Worm (Caenorhabditis elegans) whole organism, early embryonic: Measurements from ENCODE around the gene str-121.
A peak's percentile ranks its signal among the peaks of the same experiment; 100 is the strongest.

Source experiments
- B0310.2 ChIP-seq: sonication (generic microtip); optimal IDR thresholded peaks from 2 replicates; lab custom pipeline; 2016; ENCODE audit warnings: mild to moderate bottlenecking, missing genetic modification characterization, missing compliant biosample characterization
- F13C5.2 ChIP-seq: sonication (generic microtip); optimal IDR thresholded peaks from 2 replicates; lab custom pipeline; 2017; ENCODE audit warnings: mild to moderate bottlenecking, missing genetic modification characterization, inconsistent platforms, missing compliant biosample characterization
- aly-1 ChIP-seq: sonication (generic microtip); optimal IDR thresholded peaks from 2 replicates; lab custom pipeline; 2016; ENCODE audit warnings: missing genetic modification characterization, missing compliant biosample characterization
- ama-1 ChIP-seq: fragments of 150-350 bp; optimal IDR thresholded peaks from 2 replicates; lab custom pipeline; 2014
- ceh-13 ChIP-seq: fragments of 200-800 bp; sonication (Bioruptor generic); optimal IDR thresholded peaks from 2 replicates; lab custom pipeline; 2018; ENCODE audit warnings: mild to moderate bottlenecking, missing genetic modification characterization, missing compliant biosample characterization
- ceh-36 ChIP-seq: sonication (generic microtip); optimal IDR thresholded peaks from 2 replicates; lab custom pipeline; 2016; ENCODE audit warnings: missing genetic modification characterization, inconsistent platforms, missing compliant biosample characterization
- ets-7 ChIP-seq: sonication (generic microtip); optimal IDR thresholded peaks from 2 replicates; lab custom pipeline; 2016; ENCODE audit warnings: missing genotype, missing genetic modification characterization, missing compliant biosample characterization
- flt-1 ChIP-seq: fragments of 200-800 bp; sonication (Bioruptor generic); IDR thresholded peaks from 2 replicates; pipeline ENCODE4 v1.3.6; 2022; ENCODE audit warnings: missing genetic modification characterization, missing compliant biosample characterization
- hmbx-1 ChIP-seq: sonication (generic microtip); optimal IDR thresholded peaks from 2 replicates; lab custom pipeline; 2016; ENCODE audit warnings: mild to moderate bottlenecking, missing genetic modification characterization, missing compliant biosample characterization
- hmg-4 ChIP-seq: fragments of 200-800 bp; sonication (Bioruptor generic); optimal IDR thresholded peaks from 2 replicates; lab custom pipeline; 2018; ENCODE audit warnings: mild to moderate bottlenecking, missing genetic modification characterization, missing compliant biosample characterization
- hnd-1 ChIP-seq: sonication (generic microtip); optimal IDR thresholded peaks from 2 replicates; lab custom pipeline; 2016; ENCODE audit warnings: missing genetic modification characterization, missing compliant biosample characterization
- pes-1 ChIP-seq: fragments of 200-800 bp; sonication (Bioruptor generic); IDR thresholded peaks from 2 replicates; pipeline ENCODE4 v1.3.6; 2022; ENCODE audit warnings: missing genetic modification reagents, missing genetic modification characterization, missing compliant biosample characterization
- scrt-1 ChIP-seq: fragments of 200-800 bp; sonication (Bioruptor generic); IDR thresholded peaks from 2 replicates; pipeline ENCODE4 v1.3.6; 2022; ENCODE audit warnings: missing genetic modification characterization, missing compliant biosample characterization
- sea-1 ChIP-seq: fragments of 200-800 bp; sonication (Bioruptor generic); conservative IDR thresholded peaks from 2 replicates; pipeline ENCODE4 v1.3.6; 2022; ENCODE audit warnings: missing genetic modification characterization, missing compliant biosample characterization
- tbx-11 ChIP-seq: fragments of 200-800 bp; sonication (Bioruptor generic); IDR thresholded peaks from 2 replicates; pipeline ENCODE4 v1.3.6; 2022; ENCODE audit warnings: missing genetic modification characterization, missing compliant biosample characterization
- tbx-37 ChIP-seq: fragments of 200-800 bp; sonication (Bioruptor generic); conservative IDR thresholded peaks from 2 replicates; pipeline ENCODE4 v1.3.6; 2022; ENCODE audit warnings: missing genetic modification reagents, missing genetic modification characterization, missing compliant biosample characterization
- tra-4 ChIP-seq: sonication (generic microtip); optimal IDR thresholded peaks from 2 replicates; lab custom pipeline; 2017; ENCODE audit warnings: missing genetic modification characterization, missing compliant biosample characterization

The str-121 gene

DNA sequence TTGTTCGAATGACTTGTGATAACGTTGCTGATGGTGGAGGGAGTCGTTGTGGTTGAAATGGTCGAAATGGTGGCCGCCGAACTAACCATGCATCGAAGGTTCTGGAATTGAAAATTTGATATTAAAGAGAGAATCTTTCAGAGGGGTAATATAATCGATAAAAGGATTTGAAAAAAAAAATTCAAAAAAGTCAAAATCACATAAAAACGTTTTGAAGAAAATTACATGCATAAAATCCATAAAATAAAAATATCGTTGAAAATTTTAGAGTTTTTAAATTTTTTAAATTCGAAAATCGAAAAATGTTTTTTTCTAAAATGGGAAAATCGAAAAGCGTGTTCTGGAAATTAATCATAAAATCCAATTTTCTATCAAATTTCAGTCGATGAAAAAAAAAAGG, 27.1 kb upstream of the str-121 start, which contains the start of gene npr-5:
Gene npr-5, minus strand, starts transcription at position 101 of the 400 bp plus-strand sequence.
- TF ChIP-seq sea-1 (GFP tag; lab: Robert Waterston, UW) (no peak), tbx-37 (no peak), hmbx-1 (no peak), hmg-4 (GFP tag; lab: Kevin White, UChicago) (no peak), aly-1 (no peak), pes-1 (GFP tag; lab: Robert Waterston, UW) (no peak), ceh-36 (tag; lab: Kevin White, UChicago) (no peak), scrt-1 (GFP tag; lab: Robert Waterston, UW) (no peak), ama-1 (lab: Kevin White, UChicago) (no peak), F13C5.2 (tag; lab: Kevin White, UChicago) (no peak), ceh-13 (GFP tag; lab: Kevin White, UChicago) (no peak), hnd-1 (no peak), tbx-11 (GFP tag; lab: Robert Waterston, UW) (no peak)

DNA sequence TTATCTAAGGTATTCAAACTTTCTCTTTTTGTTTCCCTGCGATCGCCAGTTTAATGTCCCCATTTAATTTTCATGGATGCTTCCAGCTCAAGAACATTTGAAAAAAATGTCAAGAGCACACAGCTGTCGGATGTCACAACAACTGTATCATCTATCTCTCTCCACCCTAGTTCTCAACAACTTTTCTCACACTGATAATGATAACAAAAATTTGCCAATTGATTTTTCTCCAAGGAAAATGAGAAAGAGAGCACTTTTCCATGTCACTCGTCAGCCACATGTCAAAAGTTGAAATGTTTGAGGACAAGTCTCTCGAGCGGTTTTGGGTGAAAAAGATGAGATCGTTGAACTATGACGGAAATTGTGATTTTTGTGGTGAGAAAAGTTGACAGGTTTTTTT, 26.6 kb upstream of the str-121 start:
- TF ChIP-seq ceh-36 (tag; lab: Kevin White, UChicago): no peak
- TF ChIP-seq ceh-13 (GFP tag; lab: Kevin White, UChicago): no peak
- no peak for TF ChIP-seq tra-4 (tag; lab: Kevin White, UChicago)
- TF ChIP-seq ets-7: no peak
- no peak for TF ChIP-seq flt-1
- no peak for TF ChIP-seq aly-1
- no peak for TF ChIP-seq sea-1 (GFP tag; lab: Robert Waterston, UW)
- TF ChIP-seq hmbx-1: no peak
- no peak for TF ChIP-seq tbx-11 (GFP tag; lab: Robert Waterston, UW)
- TF ChIP-seq B0310.2 (tag; lab: Kevin White, UChicago): no peak
- no peak for TF ChIP-seq tbx-37
- TF ChIP-seq scrt-1 (GFP tag; lab: Robert Waterston, UW): no peak
- no peak for TF ChIP-seq ama-1 (lab: Kevin White, UChicago)
- no peak for TF ChIP-seq hmg-4 (GFP tag; lab: Kevin White, UChicago)
- no peak for TF ChIP-seq hnd-1
- no peak for TF ChIP-seq F13C5.2 (tag; lab: Kevin White, UChicago)
- no peak for TF ChIP-seq pes-1 (GFP tag; lab: Robert Waterston, UW)

DNA sequence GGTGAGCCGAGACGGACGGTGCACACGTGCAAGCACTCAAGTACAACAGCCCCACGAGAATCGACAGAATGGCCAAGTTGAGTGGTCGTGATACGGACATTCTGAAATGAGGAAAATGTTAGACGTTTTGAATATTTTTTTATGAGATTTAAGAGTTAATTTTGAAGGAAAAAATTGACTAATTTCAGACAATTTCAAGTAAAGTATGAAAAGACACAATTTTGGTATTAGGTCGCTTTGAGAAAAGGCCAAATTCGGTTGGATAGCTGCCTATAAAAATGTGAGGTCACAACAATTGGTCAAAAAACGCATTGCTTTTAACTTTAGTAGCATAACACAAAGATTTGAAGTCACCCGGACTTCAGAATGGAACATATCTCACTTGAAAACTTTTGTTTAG, 18.3 kb upstream of the str-121 start, which contains the start of gene nlp-70:
Gene nlp-70, minus strand, starts transcription at position 101 of the 400 bp plus-strand sequence.
- TF ChIP-seq pes-1 (GFP tag; lab: Robert Waterston, UW): no peak
- no peak for TF ChIP-seq hmbx-1
- TF ChIP-seq aly-1: no peak
- no peak for TF ChIP-seq tbx-37
- TF ChIP-seq F13C5.2 (tag; lab: Kevin White, UChicago): no peak
- TF ChIP-seq sea-1 (GFP tag; lab: Robert Waterston, UW): no peak
- no peak for TF ChIP-seq tbx-11 (GFP tag; lab: Robert Waterston, UW)
- TF ChIP-seq scrt-1 (GFP tag; lab: Robert Waterston, UW): no peak
- TF ChIP-seq flt-1: no peak
- TF ChIP-seq ama-1 (lab: Kevin White, UChicago): no peak
- TF ChIP-seq tra-4 (tag; lab: Kevin White, UChicago): no peak
- TF ChIP-seq ceh-13 (GFP tag; lab: Kevin White, UChicago): no peak

DNA sequence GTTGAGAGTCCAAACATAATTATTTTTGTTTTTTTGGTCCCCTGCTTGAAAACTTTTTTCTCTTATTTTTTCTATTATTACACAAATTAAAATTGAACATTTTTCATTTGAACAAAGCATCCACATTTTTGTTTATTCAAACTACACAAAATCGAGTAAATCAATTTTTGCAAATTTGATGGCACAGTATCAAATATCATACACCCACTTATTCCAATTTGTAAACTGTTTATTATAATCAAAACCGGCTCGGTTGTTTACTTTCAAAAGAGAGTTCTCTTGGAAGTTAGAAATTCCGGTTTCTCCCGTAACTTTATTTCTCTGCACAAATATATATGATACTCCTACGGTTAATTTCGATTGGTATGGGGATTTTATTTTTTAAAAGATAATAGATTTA, 13.5 kb upstream of the str-121 start, which contains the start of gene lgc-26:
Gene lgc-26, plus strand, starts transcription at position 301 of the 400 bp plus-strand sequence.
- TF ChIP-seq ceh-36 (tag; lab: Kevin White, UChicago) (no peak), tra-4 (tag; lab: Kevin White, UChicago) (no peak), sea-1 (GFP tag; lab: Robert Waterston, UW) (no peak)

DNA sequence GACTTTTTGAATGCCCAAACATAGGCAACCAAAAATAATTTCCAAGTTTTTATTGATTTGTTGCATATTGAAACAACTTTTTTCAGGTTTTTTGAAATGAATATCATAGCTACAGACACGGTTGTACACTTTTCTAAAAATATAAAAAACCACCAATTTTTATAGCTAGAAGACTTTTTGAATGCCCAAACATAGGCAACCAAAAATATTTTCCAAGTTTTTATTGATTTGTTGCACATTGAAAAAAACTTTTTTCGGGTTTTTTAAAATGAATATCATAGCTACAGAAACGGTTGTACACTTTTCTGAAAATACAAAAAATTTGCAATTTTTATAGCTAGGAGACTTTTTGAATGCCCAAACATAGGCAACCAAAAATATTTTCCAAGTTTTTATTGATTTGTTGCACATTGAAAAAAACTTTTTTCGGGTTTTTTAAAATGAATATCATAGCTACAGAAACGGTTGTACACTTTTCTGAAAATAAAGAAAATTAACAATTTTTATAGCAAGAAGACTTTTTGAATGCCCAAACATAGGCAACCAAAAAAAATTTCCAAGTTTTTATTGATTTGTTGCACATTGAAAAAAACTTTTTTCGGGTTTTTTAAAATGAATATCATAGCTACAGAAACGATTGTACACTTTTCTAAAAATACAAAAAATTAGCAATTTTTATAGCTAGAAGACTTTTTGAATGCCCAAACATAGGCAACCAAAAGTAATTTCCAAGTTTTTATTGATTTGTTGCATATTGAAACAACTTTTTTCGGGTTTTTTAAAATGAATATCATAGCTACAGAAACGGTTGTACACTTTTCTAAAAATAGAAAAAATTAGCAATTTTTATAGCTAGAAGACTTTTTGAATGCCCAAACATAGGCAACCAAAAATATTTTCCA, 10.8 kb upstream of the str-121 start:
- TF ChIP-seq hnd-1 (peak; percentile 24), tra-4 (tag; lab: Kevin White, UChicago) (peak; percentile 28)

DNA sequence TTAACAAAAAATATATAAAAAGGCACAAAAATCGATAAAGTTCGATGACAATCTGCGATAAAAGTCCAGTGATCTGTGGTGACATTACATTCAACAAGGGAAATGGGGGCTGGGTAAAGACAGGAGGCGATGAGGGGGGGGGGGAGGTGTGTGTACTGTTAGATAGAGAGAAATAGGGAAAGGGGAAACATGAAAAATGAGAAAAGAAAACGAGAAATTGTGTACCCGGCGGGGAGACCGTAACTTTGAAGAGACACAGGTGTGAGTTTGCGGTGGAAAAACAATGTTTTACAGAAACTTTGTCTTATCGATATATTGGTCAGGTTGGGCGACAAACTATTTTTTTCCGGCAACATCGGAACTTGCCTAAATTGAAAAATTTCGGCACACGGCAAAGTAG, 5.8 kb upstream of the str-121 start:
- TF ChIP-seq tbx-11 (GFP tag; lab: Robert Waterston, UW) (0 out of 2 replicates have a peak, but pooled peaks have one; percentile 28), sea-1 (GFP tag; lab: Robert Waterston, UW) (no peak)

DNA sequence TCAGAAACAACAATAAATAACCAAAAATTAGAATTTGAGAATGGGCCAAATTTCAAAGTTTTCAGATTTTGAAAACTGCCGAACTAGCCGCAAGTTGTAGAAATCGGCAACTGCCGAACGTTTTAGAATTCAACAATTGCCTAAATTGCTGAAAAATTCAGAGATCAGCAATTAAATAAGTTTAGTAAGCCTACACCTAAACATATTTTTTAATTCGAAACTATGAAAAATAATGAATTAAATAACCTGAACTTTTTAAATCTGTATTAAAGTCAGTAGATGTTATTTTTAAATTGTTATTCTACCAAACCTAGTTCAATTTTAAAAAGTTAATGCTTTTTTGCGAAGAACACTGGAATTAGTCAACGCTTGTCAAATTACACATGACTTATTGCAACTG, 4.2 kb upstream of the str-121 start, which contains the start of gene nhr-204:
Gene nhr-204, minus strand, starts transcription at position 101 of the 400 bp plus-strand sequence.
- TF ChIP-seq flt-1 (no peak), tra-4 (tag; lab: Kevin White, UChicago) (no peak), pes-1 (GFP tag; lab: Robert Waterston, UW) (no peak), B0310.2 (tag; lab: Kevin White, UChicago) (no peak), tbx-37 (no peak), ceh-36 (tag; lab: Kevin White, UChicago) (no peak), sea-1 (GFP tag; lab: Robert Waterston, UW) (no peak), aly-1 (no peak), hmbx-1 (no peak), tbx-11 (GFP tag; lab: Robert Waterston, UW) (no peak), hnd-1 (no peak), hmg-4 (GFP tag; lab: Kevin White, UChicago) (no peak), F13C5.2 (tag; lab: Kevin White, UChicago) (no peak), ets-7 (no peak), ama-1 (lab: Kevin White, UChicago) (no peak), ceh-13 (GFP tag; lab: Kevin White, UChicago) (no peak), scrt-1 (GFP tag; lab: Robert Waterston, UW) (no peak)
